Fruit fly (Drosophila melanogaster) whole organism, embryonic: Measurements from ENCODE around the gene hob.

Experiments
- Antp ChIP-seq: fragments of 200-800 bp; sonication (Bioruptor generic); optimal IDR thresholded peaks from 3 replicates; lab custom pipeline; 2016; ENCODE audit warnings: missing biosample characterization, missing genetic modification characterization
- Atf-2 ChIP-seq: fragments of 200-800 bp; sonication (Bioruptor generic); optimal IDR thresholded peaks from 2 replicates; lab custom pipeline; 2016; ENCODE audit warnings: missing biosample characterization, missing genetic modification characterization
- Atf6 ChIP-seq: fragments of 200-800 bp; sonication (Bioruptor generic); IDR thresholded peaks from 2 replicates; pipeline ENCODE4 v1.3.6; 2022; ENCODE audit warnings: missing biosample characterization, missing genetic modification characterization
- CG10543 ChIP-seq: fragments of 200-800 bp; sonication (Bioruptor generic); optimal IDR thresholded peaks from 3 replicates; lab custom pipeline; 2017; ENCODE audit warnings: missing biosample characterization, mild to moderate bottlenecking, missing genetic modification characterization, moderate library complexity
- CG11504 ChIP-seq: fragments of 200-800 bp; sonication (Bioruptor generic); optimal IDR thresholded peaks from 3 replicates; lab custom pipeline; 2019; ENCODE audit warnings: missing biosample characterization, mild to moderate bottlenecking, missing genetic modification characterization, moderate library complexity
- CG12104 ChIP-seq: fragments of 200-800 bp; sonication (Bioruptor generic); optimal IDR thresholded peaks from 3 replicates; lab custom pipeline; 2016; ENCODE audit warnings: missing biosample characterization, missing genetic modification characterization
- CG13123 ChIP-seq: fragments of 200-800 bp; sonication (Bioruptor generic); optimal IDR thresholded peaks from 2 replicates; lab custom pipeline; 2016; ENCODE audit warnings: missing biosample characterization, missing genetic modification characterization
- CG13424 ChIP-seq: fragments of 200-800 bp; sonication (Bioruptor generic); optimal IDR thresholded peaks from 2 replicates; lab custom pipeline; 2019; ENCODE audit warnings: missing biosample characterization, mild to moderate bottlenecking, missing genetic modification characterization, moderate library complexity
- CG13624 ChIP-seq: fragments of 200-800 bp; sonication (Bioruptor generic); optimal IDR thresholded peaks from 2 replicates; lab custom pipeline; 2016; ENCODE audit warnings: missing biosample characterization, missing genetic modification characterization
- CG14710 ChIP-seq: fragments of 200-800 bp; sonication (Bioruptor generic); optimal IDR thresholded peaks from 3 replicates; lab custom pipeline; 2019; ENCODE audit warnings: missing biosample characterization, mild to moderate bottlenecking, missing genetic modification characterization, moderate library complexity
- CG14860 ChIP-seq: fragments of 200-800 bp; sonication (Bioruptor generic); IDR thresholded peaks from 3 replicates; pipeline ENCODE4 v1.3.6; 2022; ENCODE audit warnings: missing biosample characterization, missing genetic modification characterization; ENCODE audit not compliant: partially characterized antibody
- CG1529 ChIP-seq: fragments of 200-800 bp; sonication (Bioruptor generic); optimal IDR thresholded peaks from 3 replicates; lab custom pipeline; 2018; ENCODE audit warnings: missing biosample characterization, missing genetic modification characterization
- CG17186 ChIP-seq: fragments of 200-800 bp; sonication (Bioruptor generic); optimal IDR thresholded peaks from 3 replicates; lab custom pipeline; 2017; ENCODE audit warnings: missing biosample characterization, missing genetic modification reagents, missing genetic modification characterization
- CG17568 ChIP-seq: fragments of 200-800 bp; sonication (Bioruptor generic); optimal IDR thresholded peaks from 2 replicates; lab custom pipeline; 2018; ENCODE audit warnings: missing biosample characterization, mild to moderate bottlenecking, missing genetic modification characterization, moderate library complexity
- CG32767 ChIP-seq: fragments of 200-800 bp; sonication (Bioruptor generic); IDR thresholded peaks from 2 replicates; pipeline ENCODE4 v1.3.6; 2022; ENCODE audit warnings: missing biosample characterization, missing genetic modification characterization
- CG33213 ChIP-seq: fragments of 200-800 bp; sonication (Bioruptor generic); optimal IDR thresholded peaks from 3 replicates; lab custom pipeline; 2016; ENCODE audit warnings: missing biosample characterization, missing genetic modification characterization
- CG33557 ChIP-seq: fragments of 200-800 bp; sonication (Bioruptor generic); optimal IDR thresholded peaks from 2 replicates; lab custom pipeline; 2019; ENCODE audit warnings: missing biosample characterization, mild to moderate bottlenecking, missing genetic modification characterization, moderate library complexity
- CG6813 ChIP-seq: fragments of 200-800 bp; sonication (Bioruptor generic); optimal IDR thresholded peaks from 2 replicates; lab custom pipeline; 2017; ENCODE audit warnings: missing biosample characterization, missing genetic modification characterization, mild to moderate bottlenecking, moderate library complexity, missing genetic modification reagents
- CG9727 ChIP-seq: fragments of 200-800 bp; sonication (Bioruptor generic); optimal IDR thresholded peaks from 3 replicates; lab custom pipeline; 2017; ENCODE audit warnings: missing biosample characterization, mild to moderate bottlenecking, missing genetic modification characterization
- Drgx ChIP-seq: fragments of 200-800 bp; sonication (Bioruptor generic); IDR thresholded peaks from 2 replicates; pipeline ENCODE4 v1.3.6; 2022; ENCODE audit warnings: missing biosample characterization, missing genetic modification characterization
- Gug ChIP-seq: fragments of 200-800 bp; sonication (Bioruptor generic); IDR thresholded peaks from 4 replicates; pipeline ENCODE4 v1.3.6; 2022; ENCODE audit warnings: missing biosample characterization, missing genetic modification characterization
- MBD-R2 ChIP-seq: fragments of 200-800 bp; sonication (Bioruptor generic); IDR thresholded peaks from 2 replicates; pipeline ENCODE4 v1.3.6; 2022; ENCODE audit warnings: missing biosample characterization, missing genetic modification characterization
- Nf-YB ChIP-seq: fragments of 200-800 bp; sonication (Bioruptor generic); optimal IDR thresholded peaks from 3 replicates; lab custom pipeline; 2019; ENCODE audit warnings: missing biosample characterization, mild to moderate bottlenecking, missing genetic modification characterization, moderate library complexity
- Opbp ChIP-seq: fragments of 200-800 bp; sonication (Bioruptor generic); IDR thresholded peaks from 3 replicates; pipeline ENCODE4 v1.3.6; 2022; ENCODE audit warnings: missing biosample characterization, missing genetic modification characterization; ENCODE audit not compliant: partially characterized antibody
- Spps ChIP-seq: fragments of 200-800 bp; sonication (Bioruptor generic); optimal IDR thresholded peaks from 2 replicates; lab custom pipeline; 2018; ENCODE audit warnings: missing biosample characterization, mild to moderate bottlenecking, missing genetic modification characterization
- Sry-δ ChIP-seq: fragments of 200-800 bp; sonication (Bioruptor generic); optimal IDR thresholded peaks from 2 replicates; lab custom pipeline; 2016; ENCODE audit warnings: missing biosample characterization, missing genetic modification characterization
- Tbp ChIP-seq: fragments of >200 bp; optimal IDR thresholded peaks from 2 replicates; lab custom pipeline; 2018; ENCODE audit warnings: missing biosample characterization, missing genetic modification characterization
- ato ChIP-seq: fragments of 200-800 bp; sonication (Bioruptor generic); IDR thresholded peaks from 2 replicates; pipeline ENCODE4 v1.3.6; 2022; ENCODE audit warnings: missing biosample characterization, missing genetic modification characterization; ENCODE audit not compliant: partially characterized antibody
- cg ChIP-seq: fragments of 200-800 bp; sonication (Bioruptor generic); optimal IDR thresholded peaks from 3 replicates; lab custom pipeline; 2019; ENCODE audit warnings: missing biosample characterization, mild to moderate bottlenecking, missing genetic modification characterization, moderate library complexity
- corto ChIP-seq: fragments of 200-800 bp; sonication (Bioruptor generic); optimal IDR thresholded peaks from 2 replicates; lab custom pipeline; 2016; ENCODE audit warnings: missing biosample characterization, mild to moderate bottlenecking, missing genetic modification characterization, moderate library complexity
- crc ChIP-seq: fragments of 200-800 bp; sonication (Bioruptor generic); optimal IDR thresholded peaks from 2 replicates; lab custom pipeline; 2016; ENCODE audit warnings: missing biosample characterization, missing genetic modification characterization
- dan ChIP-seq: fragments of 200-800 bp; sonication (Bioruptor generic); IDR thresholded peaks from 2 replicates; pipeline ENCODE4 v1.3.6; 2022; ENCODE audit warnings: missing biosample characterization, missing genetic modification characterization
- exex ChIP-seq: fragments of 200-800 bp; sonication (Bioruptor generic); optimal IDR thresholded peaks from 4 replicates; lab custom pipeline; 2018; ENCODE audit warnings: missing biosample characterization, mild to moderate bottlenecking, missing genetic modification characterization, moderate library complexity
- gcm ChIP-seq: fragments of 200-800 bp; sonication (Bioruptor generic); optimal IDR thresholded peaks from 2 replicates; lab custom pipeline; 2019; ENCODE audit warnings: missing biosample characterization, mild to moderate bottlenecking, missing genetic modification characterization, moderate library complexity
- kay ChIP-seq: fragments of 200-800 bp; sonication (Bioruptor generic); optimal IDR thresholded peaks from 2 replicates; lab custom pipeline; 2016; ENCODE audit warnings: missing biosample characterization, missing genetic modification characterization
- maf-S ChIP-seq: fragments of 200-800 bp; sonication (Bioruptor generic); optimal IDR thresholded peaks from 2 replicates; lab custom pipeline; 2016; ENCODE audit warnings: missing biosample characterization, missing genetic modification characterization
- pan ChIP-seq, 4 experiments: fragments of >200 bp in 3 of 4; fragments of 200-800 bp in 1 of 4; sonication (Bioruptor generic) in 1 of 4; optimal IDR thresholded peaks in 3 of 4; IDR thresholded peaks in 1 of 4; 2 replicates each; pipeline versions ENCODE4 v1.3.6 to Lab custom; 2017 to 2022; ENCODE audit warnings: missing biosample characterization in 2 of 4, missing genetic modification characterization in 2 of 4, mixed read lengths in 1 of 4
- pros ChIP-seq: fragments of 200-800 bp; sonication (Bioruptor generic); optimal IDR thresholded peaks from 3 replicates; lab custom pipeline; 2019; ENCODE audit warnings: missing biosample characterization, mild to moderate bottlenecking, missing genetic modification characterization, moderate library complexity
- sc ChIP-seq, 3 experiments: fragments of >200 bp in 2 of 3; fragments of 200-800 bp in 1 of 3; sonication (Bioruptor generic) in 1 of 3; optimal IDR thresholded peaks; 2 replicates in 2 of 3; 3 replicates in 1 of 3; lab custom pipeline; 2017; ENCODE audit warnings: mild to moderate bottlenecking in 1 of 3, missing biosample characterization in 1 of 3, missing genetic modification characterization in 1 of 3, missing genetic modification reagents in 1 of 3
- sima ChIP-seq: fragments of 200-800 bp; sonication (Bioruptor generic); optimal IDR thresholded peaks from 2 replicates; lab custom pipeline; 2016; ENCODE audit warnings: missing biosample characterization, missing genetic modification characterization
- stwl ChIP-seq: fragments of 200-800 bp; sonication (Bioruptor generic); optimal IDR thresholded peaks from 3 replicates; lab custom pipeline; 2018; ENCODE audit warnings: missing biosample characterization, mild to moderate bottlenecking, missing genetic modification characterization, moderate library complexity
- tgo ChIP-seq: fragments of 200-800 bp; sonication (Bioruptor generic); IDR thresholded peaks from 3 replicates; pipeline ENCODE4 v1.3.6; 2022; ENCODE audit warnings: missing biosample characterization, missing genetic modification characterization
- tin ChIP-seq: fragments of 200-800 bp; sonication (Bioruptor generic); optimal IDR thresholded peaks from 3 replicates; lab custom pipeline; 2016; ENCODE audit warnings: missing biosample characterization, missing genetic modification characterization
- unpg ChIP-seq: fragments of 200-800 bp; sonication (Bioruptor generic); optimal IDR thresholded peaks from 3 replicates; lab custom pipeline; 2018; ENCODE audit warnings: missing biosample characterization, mild to moderate bottlenecking, missing genetic modification characterization, moderate library complexity

Gene hob

DNA sequence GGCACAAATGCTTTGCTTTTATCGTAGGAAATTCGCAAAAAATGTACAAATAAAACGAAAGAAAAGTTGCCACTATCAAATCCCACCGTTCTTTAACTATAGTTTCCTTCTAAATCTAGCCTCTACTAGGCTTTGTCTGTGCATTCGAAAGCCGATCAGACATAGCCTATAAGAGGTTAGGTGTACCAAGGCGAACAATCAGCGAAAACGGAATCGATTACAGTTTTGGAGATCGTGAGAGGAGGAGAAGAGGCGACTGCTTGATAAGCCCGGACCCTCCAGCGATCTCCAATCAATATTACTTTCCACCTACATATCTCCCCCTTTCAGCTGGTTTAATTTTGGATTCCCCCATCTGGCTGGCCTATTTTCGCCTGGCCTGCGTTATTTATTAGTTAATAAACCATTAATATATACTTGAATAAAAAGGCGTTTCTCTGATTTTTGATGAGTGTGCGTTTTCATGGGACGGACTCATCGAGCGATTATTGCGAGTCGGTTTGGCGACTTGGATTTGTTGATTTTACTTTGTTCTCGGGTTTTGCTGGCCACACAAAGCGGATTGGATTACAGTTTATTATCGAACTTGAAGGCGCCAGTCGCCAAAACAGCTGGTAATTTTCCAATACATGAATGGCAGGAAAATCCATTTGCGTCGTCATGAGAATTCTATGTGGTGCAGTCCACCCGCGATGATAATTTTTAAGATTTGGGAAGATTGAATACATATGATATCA, 32.4 kb upstream of the hob start:
- no peak for TF ChIP-seq CG6813 (GFP tag; lab: Kevin White, UChicago)
- no peak for TF ChIP-seq CG33213 (GFP tag; lab: Kevin White, UChicago)
- no peak for TF ChIP-seq Nf-YB (GFP tag; lab: Kevin White, UChicago)
- TF ChIP-seq CG32767 (GFP tag; lab: Robert Waterston, UW), result no peak
- TF ChIP-seq exex (tag; lab: Kevin White, UChicago), result peak; percentile 7
- TF ChIP-seq corto (GFP tag; lab: Kevin White, UChicago), result peak; percentile 37
- no peak for TF ChIP-seq Gug

DNA sequence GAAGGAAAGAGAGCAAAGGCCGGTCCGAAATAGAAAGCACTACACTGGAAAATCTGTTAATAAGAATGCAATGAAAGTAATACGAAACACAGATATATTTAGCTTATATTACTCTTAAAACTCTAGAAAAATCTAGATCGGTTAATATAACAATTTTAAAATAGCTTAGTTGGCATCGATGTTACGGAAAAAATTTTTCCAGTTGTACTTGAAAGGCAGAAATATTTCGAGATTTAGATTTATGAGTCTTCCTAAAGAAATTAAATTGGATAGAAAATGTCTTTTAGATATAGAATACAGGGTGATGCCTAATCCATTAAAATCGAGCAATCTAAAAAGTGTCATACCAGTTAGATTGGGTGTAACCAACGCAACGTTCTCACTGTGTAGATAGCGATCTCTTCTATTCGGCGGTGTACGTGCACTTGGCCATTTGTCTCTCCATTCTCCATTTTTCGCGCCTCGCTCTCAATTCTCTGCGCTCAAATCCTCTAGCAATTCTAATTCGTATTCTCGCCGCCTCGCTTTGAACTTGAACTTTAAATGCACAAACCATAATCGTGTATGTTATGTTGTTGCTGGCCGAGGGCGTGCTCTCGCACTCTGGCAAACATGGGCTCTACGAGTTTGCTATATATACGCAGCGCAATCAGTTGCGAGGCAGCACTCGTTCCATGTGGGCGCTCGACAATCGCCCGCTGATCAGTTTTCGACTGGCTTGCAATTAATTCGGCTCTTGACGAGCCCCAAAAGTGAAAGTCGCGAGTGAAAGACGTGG, 31.5 kb upstream of the hob start:
- peak; percentile 85 for TF ChIP-seq CG13123
- no peak for TF ChIP-seq sc (optimal IDR thresholded peaks at IDR 0.05; lab: Kevin White, UChicago)
- TF ChIP-seq sc (GFP tag; optimal IDR thresholded peaks at IDR 0.05; lab: Kevin White, UChicago), result peak; percentile 98
- peak; percentile 62 for TF ChIP-seq pros (GFP tag; lab: Kevin White, UChicago)
- peak; percentile 84 for TF ChIP-seq sima (GFP tag; lab: Kevin White, UChicago)
- peak; percentile 95 for TF ChIP-seq CG12104 (GFP tag; lab: Kevin White, UChicago)
- TF ChIP-seq stwl (tag; lab: Kevin White, UChicago), result no peak
- no peak for TF ChIP-seq cg
- peak; percentile 90 for TF ChIP-seq maf-S (GFP tag; lab: Kevin White, UChicago)
- TF ChIP-seq CG11504 (tag; lab: Kevin White, UChicago), result peak; percentile 95
- peak; percentile 86; the same call in 1 of the 2 replicates for TF ChIP-seq Atf6 (GFP tag; lab: Robert Waterston, UW)
- peak; percentile 89 for TF ChIP-seq Antp (GFP tag; lab: Kevin White, UChicago)
- peak; percentile 96 for TF ChIP-seq CG14710 (tag; lab: Kevin White, UChicago)
- TF ChIP-seq CG13424, result peak; percentile 97
- TF ChIP-seq tgo (GFP tag; lab: Robert Waterston, UW), result peak; percentile 86
- TF ChIP-seq pan (optimal IDR thresholded peaks at IDR 0.05; lab: Kevin White, UChicago), result no peak
- peak in 1 of 2 experiments; percentile 75 for TF ChIP-seq pan (GFP tag; optimal IDR thresholded peaks at IDR 0.05 in 1 of 2, IDR thresholded peaks at IDR 0.05 in 1 of 2)
- no peak for TF ChIP-seq Tbp (GFP tag; lab: Kevin White, UChicago)
- TF ChIP-seq Opbp (GFP tag; lab: Robert Waterston, UW), result no peak
- TF ChIP-seq CG1529, result peak; percentile 97
- TF ChIP-seq crc (GFP tag; lab: Kevin White, UChicago), result peak; percentile 92
- TF ChIP-seq CG17186 (GFP tag; lab: Kevin White, UChicago), result peak; percentile 87
- TF ChIP-seq CG10543, result peak; percentile 97
- peak; percentile 93 for TF ChIP-seq CG33557 (GFP tag; lab: Kevin White, UChicago)
- peak; percentile 61; the same call in 1 of the 2 replicates for TF ChIP-seq MBD-R2 (GFP tag; lab: Robert Waterston, UW)
- peak; percentile 89 for TF ChIP-seq kay (GFP tag; lab: Kevin White, UChicago)
- peak; percentile 95 for TF ChIP-seq CG13624 (GFP tag; lab: Kevin White, UChicago)
- peak; percentile 83 for TF ChIP-seq unpg (GFP tag; lab: Kevin White, UChicago)
- TF ChIP-seq tin (GFP tag; lab: Kevin White, UChicago), result peak; percentile 96
- no peak for TF ChIP-seq CG14860 (GFP tag; lab: Robert Waterston, UW)
- peak; percentile 80 for TF ChIP-seq Spps (tag; lab: Kevin White, UChicago)
- TF ChIP-seq CG9727 (GFP tag; lab: Kevin White, UChicago), result peak; percentile 98
- peak; percentile 90 for TF ChIP-seq gcm (GFP tag; lab: Kevin White, UChicago)
- TF ChIP-seq Gug, result peak; percentile 85
- TF ChIP-seq Atf-2 (GFP tag; lab: Kevin White, UChicago), result peak; percentile 97
- TF ChIP-seq Drgx (GFP tag; lab: Robert Waterston, UW), result peak; percentile 80
- TF ChIP-seq Sry-δ (GFP tag; lab: Kevin White, UChicago), result peak; percentile 62
- peak; percentile 83 for TF ChIP-seq CG17568 (GFP tag; lab: Kevin White, UChicago)
- TF ChIP-seq ato, result no peak
- TF ChIP-seq dan (GFP tag; lab: Robert Waterston, UW), result peak; percentile 27; the same call in 1 of the 2 replicates
